Fruit fly (Drosophila melanogaster): ENCODE data around the gene CG7131.
A peak's percentile ranks its signal among the peaks of the same experiment; 100 is the strongest.

CG7131 gene

DNA sequence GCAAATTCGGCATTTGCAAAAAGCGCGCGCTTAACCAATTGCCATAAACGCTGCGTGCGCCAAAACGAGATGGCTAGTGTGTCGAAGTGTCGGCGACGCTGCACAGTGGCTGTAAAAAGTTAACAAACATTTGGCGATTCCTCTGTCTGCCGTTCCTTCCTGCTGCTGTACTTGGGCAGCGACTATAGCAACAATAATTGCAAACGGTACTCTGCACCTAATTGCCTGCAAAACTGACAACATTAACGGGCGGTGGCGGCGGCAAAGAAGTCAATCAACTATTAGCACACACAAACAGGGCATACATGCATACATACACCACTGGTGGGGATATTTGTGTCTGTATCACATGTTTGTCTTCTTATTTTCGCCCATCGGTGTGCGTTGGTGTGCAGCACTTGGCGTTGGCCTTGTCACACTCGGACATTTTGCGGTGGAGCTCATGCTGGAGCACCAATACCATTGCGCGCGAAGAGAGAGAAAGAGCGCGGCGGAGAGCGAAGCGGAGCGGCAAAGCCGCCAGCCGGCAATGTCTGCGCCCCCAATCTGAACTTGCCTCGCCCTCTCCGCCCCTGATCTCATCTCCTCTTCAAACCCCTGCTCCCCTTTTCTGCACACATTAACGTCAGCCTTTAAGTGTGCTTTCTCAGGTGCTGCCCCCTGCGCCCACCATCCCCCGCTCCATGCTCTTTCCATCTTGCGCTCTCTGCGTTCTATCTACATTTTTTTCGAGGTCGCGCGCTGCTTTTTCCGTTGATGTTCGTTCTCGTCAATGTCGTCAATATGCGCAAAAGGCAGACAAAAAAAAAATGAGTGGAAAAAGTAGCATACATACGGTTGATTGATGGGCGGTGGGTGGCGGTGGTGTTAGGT, 44.2 kb downstream of the CG7131 start (continued):
- no peak for TF ChIP-seq Ets97D (GFP tag; optimal IDR thresholded peaks at IDR 0.05)
- TF ChIP-seq CG16815 (GFP tag; optimal IDR thresholded peaks at IDR 0.05): no peak
- TF ChIP-seq CG16863 (GFP tag; optimal IDR thresholded peaks at IDR 0.05): no peak
- TF ChIP-seq HLH4C (GFP tag; IDR thresholded peaks at IDR 0.05; ENCODE audit: partially characterized antibody): no peak
- TF ChIP-seq fu2 (GFP tag; optimal IDR thresholded peaks at IDR 0.05): no peak
- no peak for TF ChIP-seq ap (GFP tag; IDR thresholded peaks at IDR 0.05)
- peak; percentile 42 for TF ChIP-seq Hmr (GFP tag; optimal IDR thresholded peaks at IDR 0.05)
- no peak for TF ChIP-seq CG5245 (GFP tag; optimal IDR thresholded peaks at IDR 0.05)
- TF ChIP-seq CG10654 (GFP tag; optimal IDR thresholded peaks at IDR 0.05): no peak
- peak; percentile 29; the same call in 1 of the 2 replicates for TF ChIP-seq Ptx1 (GFP tag; IDR thresholded peaks at IDR 0.05)
- TF ChIP-seq CG9609 (GFP tag; optimal IDR thresholded peaks at IDR 0.05): no peak
- TF ChIP-seq CG6791 (GFP tag; IDR thresholded peaks at IDR 0.05; ENCODE audit: partially characterized antibody): no peak
- TF ChIP-seq pnt (GFP tag; optimal IDR thresholded peaks at IDR 0.05): no peak
- TF ChIP-seq Chrac-16 (GFP tag; optimal IDR thresholded peaks at IDR 0.05): no peak
- no peak for TF ChIP-seq fd96Cb (tag; optimal IDR thresholded peaks at IDR 0.05)
- peak; percentile 91 to 94 for TF ChIP-seq Trl (optimal IDR thresholded peaks at IDR 0.05)
- TF ChIP-seq Trl (GFP tag; optimal IDR thresholded peaks at IDR 0.05): peak; percentile 43
- no peak for TF ChIP-seq NC2α (GFP tag; optimal IDR thresholded peaks at IDR 0.05)
- TF ChIP-seq tgo (GFP tag; IDR thresholded peaks at IDR 0.05): 0 out of 3 replicates have a peak, but pooled peaks have one; percentile 13
- no peak for TF ChIP-seq ase (GFP tag; IDR thresholded peaks at IDR 0.05)
- peak; percentile 99 for TF ChIP-seq CG8388 (GFP tag; optimal IDR thresholded peaks at IDR 0.05)
- TF ChIP-seq E2f1 (GFP tag; IDR thresholded peaks at IDR 0.05): peak; percentile 36; the same call in 1 of the 2 replicates
- TF ChIP-seq CG17802 (tag; optimal IDR thresholded peaks at IDR 0.05): no peak
- TF ChIP-seq lbe (GFP tag; optimal IDR thresholded peaks at IDR 0.05): peak; percentile 16
- no peak for TF ChIP-seq ind (GFP tag; optimal IDR thresholded peaks at IDR 0.05)
- TF ChIP-seq esg (GFP tag; conservative IDR thresholded peaks at IDR 0.05): no peak
- no peak for TF ChIP-seq pum (GFP tag; optimal IDR thresholded peaks at IDR 0.05)
- TF ChIP-seq CG14014 (GFP tag; IDR thresholded peaks at IDR 0.05): no peak
- no peak for TF ChIP-seq chn (GFP tag; optimal IDR thresholded peaks at IDR 0.05)
- no peak for TF ChIP-seq croc (GFP tag; conservative IDR thresholded peaks at IDR 0.05)
- TF ChIP-seq ac (GFP tag; optimal IDR thresholded peaks at IDR 0.05): no peak
- peak; percentile 29 for TF ChIP-seq CG15269 (tag; optimal IDR thresholded peaks at IDR 0.05)
- TF ChIP-seq kay (GFP tag; optimal IDR thresholded peaks at IDR 0.05): peak; percentile 55
- no peak for TF ChIP-seq sens-2 (GFP tag; IDR thresholded peaks at IDR 0.05)
- peak; percentile 25 for TF ChIP-seq CG10209 (GFP tag; optimal IDR thresholded peaks at IDR 0.05)
- peak; percentile 17 for TF ChIP-seq CG12659 (GFP tag; optimal IDR thresholded peaks at IDR 0.05)
- TF ChIP-seq run (tag; optimal IDR thresholded peaks at IDR 0.05): no peak
- TF ChIP-seq ab (GFP tag; optimal IDR thresholded peaks at IDR 0.05): no peak
- TF ChIP-seq CG8944 (GFP tag; optimal IDR thresholded peaks at IDR 0.05): no peak
- TF ChIP-seq Atf6 (GFP tag; IDR thresholded peaks at IDR 0.05): no peak
- no peak for TF ChIP-seq bowl (GFP tag; IDR thresholded peaks at IDR 0.05)
- 0 out of 2 replicates have a peak, but pooled peaks have one; percentile 5 for TF ChIP-seq CG5953 (GFP tag; IDR thresholded peaks at IDR 0.05)
- TF ChIP-seq GATAe (GFP tag; conservative IDR thresholded peaks at IDR 0.05): no peak
- TF ChIP-seq CG6765 (GFP tag; optimal IDR thresholded peaks at IDR 0.05): no peak
- TF ChIP-seq H2.0 (GFP tag; IDR thresholded peaks at IDR 0.05): no peak
- no peak for TF ChIP-seq CG7839 (tag; optimal IDR thresholded peaks at IDR 0.05)
- 0 out of 3 replicates have a peak, but pooled peaks have one; percentile 25 for TF ChIP-seq ken (GFP tag; IDR thresholded peaks at IDR 0.05)
- no peak for TF ChIP-seq hkb (optimal IDR thresholded peaks at IDR 0.05)
- no peak for TF ChIP-seq hkb (GFP tag; IDR thresholded peaks at IDR 0.05)
- TF ChIP-seq CG10267 (tag; optimal IDR thresholded peaks at IDR 0.05): no peak
- TF ChIP-seq tup (GFP tag; optimal IDR thresholded peaks at IDR 0.05): no peak

Data from whole organism, embryonic.